Worm (Caenorhabditis elegans): Measurements from ENCODE around the gene F21D5.3.
"Not testable (repeated sequence)": the region's sequence is repeated elsewhere in the genome, so short reads cannot be mapped to it uniquely, and the experiment has no call there.

The F21D5.3 gene

DNA sequence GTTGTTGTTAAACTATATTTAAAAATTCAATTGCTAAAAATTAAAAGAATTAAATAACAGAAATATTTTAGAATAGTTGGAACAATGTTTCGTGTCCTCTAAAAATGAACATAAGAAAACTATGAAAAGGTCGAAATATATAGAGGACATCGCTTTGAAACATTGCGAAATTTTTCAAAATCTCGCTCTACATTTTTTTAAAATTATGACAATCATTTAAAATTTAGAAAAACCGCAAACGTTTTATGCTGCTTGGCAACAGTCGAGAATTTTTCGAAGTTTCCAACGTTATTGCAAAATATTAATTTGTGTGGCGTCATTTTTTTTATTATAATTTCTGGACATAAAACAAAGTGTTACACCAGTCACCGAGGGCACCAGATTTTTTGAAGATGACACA, 15.6 kb upstream of the F21D5.3 start, which contains the start of the genes parg-2 and ipla-5:
parg-2 (minus strand) TSS at position 101 of the 400 bp plus-strand sequence.
ipla-5 (plus strand) TSS at position 216 of the 400 bp plus-strand sequence.
- not testable (repeated sequence) for TF ChIP-seq nfya-1, tbx-2, hlh-6 (tag; optimal IDR thresholded peaks at IDR 0.05)

DNA sequence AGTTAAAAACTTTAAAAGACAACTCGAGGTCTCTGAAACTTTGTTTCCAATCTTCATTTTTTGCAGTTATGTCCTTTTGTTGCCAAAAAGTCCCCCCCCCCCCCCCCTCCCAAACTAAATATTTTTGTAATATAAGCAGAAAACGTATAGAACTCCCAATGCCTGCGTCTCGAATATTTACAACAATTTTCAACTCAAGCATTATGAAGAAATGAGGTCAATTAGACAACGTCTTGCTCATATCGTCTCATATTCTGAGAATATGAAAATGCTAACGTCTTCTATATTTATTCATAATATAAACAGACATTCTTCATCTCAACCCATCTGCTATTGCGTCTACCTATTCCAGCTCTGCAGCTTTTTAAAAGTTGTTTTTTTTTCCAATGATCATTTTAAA, 12.5 kb upstream of the F21D5.3 start, which contains the start of gene H23L24.1:
H23L24.1 (plus strand) TSS at position 301 of the 400 bp plus-strand sequence.
- TF ChIP-seq hlh-30 (tag; optimal IDR thresholded peaks at IDR 0.05; ENCODE audit: insufficient read depth), result no peak
- no peak for TF ChIP-seq nfya-1 (tag; optimal IDR thresholded peaks at IDR 0.05)
- TF ChIP-seq ztf-16 (tag; optimal IDR thresholded peaks at IDR 0.05), result no peak
- no peak for TF ChIP-seq pat-9 (tag; optimal IDR thresholded peaks at IDR 0.05)
- no peak for TF ChIP-seq syd-9 (tag; optimal IDR thresholded peaks at IDR 0.05)
- no peak for TF ChIP-seq ets-4 (tag; optimal IDR thresholded peaks at IDR 0.05)
- no peak for TF ChIP-seq ceh-18 (tag; optimal IDR thresholded peaks at IDR 0.05)
- TF ChIP-seq ttx-3 (tag; optimal IDR thresholded peaks at IDR 0.05), result no peak
- TF ChIP-seq unc-42 (tag; optimal IDR thresholded peaks at IDR 0.05), result no peak
- TF ChIP-seq dve-1 (tag; optimal IDR thresholded peaks at IDR 0.05), result no peak
- no peak for TF ChIP-seq hlh-8 (tag; optimal IDR thresholded peaks at IDR 0.05)
- no peak for TF ChIP-seq zip-5 (tag; optimal IDR thresholded peaks at IDR 0.05)
- TF ChIP-seq hlh-6 (tag; optimal IDR thresholded peaks at IDR 0.05), result no peak
- no peak for TF ChIP-seq pag-3 (tag; optimal IDR thresholded peaks at IDR 0.05; ENCODE audit: borderline replicate concordance)
- TF ChIP-seq npax-4 (tag; optimal IDR thresholded peaks at IDR 0.05), result no peak
- no peak for TF ChIP-seq ceh-2 (tag; optimal IDR thresholded peaks at IDR 0.05)
- no peak for TF ChIP-seq rnt-1 (tag; optimal IDR thresholded peaks at IDR 0.05)
- no peak for TF ChIP-seq tbx-2 (tag; optimal IDR thresholded peaks at IDR 0.05)
- TF ChIP-seq sdc-2 (tag; optimal IDR thresholded peaks at IDR 0.05), result no peak

DNA sequence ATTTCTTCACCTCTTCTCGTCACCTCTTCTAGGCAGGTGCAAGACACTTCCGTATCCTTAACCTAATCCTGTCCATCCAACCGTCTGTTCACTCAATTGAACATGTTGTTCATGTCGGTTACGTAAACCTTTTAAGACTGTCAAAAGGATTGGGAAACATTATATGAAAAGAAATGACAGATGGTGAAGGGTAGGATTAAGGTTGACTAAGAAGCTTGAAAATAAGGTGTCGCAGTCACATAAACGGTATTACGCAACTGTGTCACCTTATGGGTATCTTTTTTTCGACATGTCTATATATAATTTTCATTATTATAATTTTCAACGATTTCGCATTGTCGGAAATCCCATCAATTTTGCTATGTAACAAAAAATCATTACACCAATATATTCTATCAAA, 7.8 kb upstream of the F21D5.3 start:
- TF ChIP-seq ahr-1 (tag; optimal IDR thresholded peaks at IDR 0.05) (no peak), ceh-30 (tag; optimal IDR thresholded peaks at IDR 0.05) (no peak), madf-2 (tag; optimal IDR thresholded peaks at IDR 0.05) (no peak), odd-2 (tag; optimal IDR thresholded peaks at IDR 0.05) (no peak)

DNA sequence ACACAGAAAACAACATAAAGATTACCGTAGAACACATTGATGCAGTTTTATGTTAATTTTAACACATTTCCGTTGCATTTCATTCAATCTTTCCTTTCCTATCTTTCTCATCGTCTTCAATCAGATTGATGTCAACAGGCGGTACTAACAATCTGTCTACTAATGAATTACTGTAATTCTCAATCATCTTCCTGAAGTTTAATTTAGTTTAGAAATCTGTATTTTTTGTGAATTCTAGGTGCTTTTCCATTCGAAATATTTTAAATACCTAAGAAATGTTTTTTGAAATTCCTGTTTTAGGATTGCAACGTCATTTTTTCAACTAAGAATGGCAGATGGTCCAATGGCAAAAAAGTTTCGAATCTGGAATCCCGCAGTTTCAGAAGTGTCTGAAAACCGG, 6.9 kb upstream of the F21D5.3 start, which contains the start of gene F21D5.9:
F21D5.9 (plus strand) TSS at position 301 of the 400 bp plus-strand sequence.
- TF ChIP-seq hlh-30 (tag; optimal IDR thresholded peaks at IDR 0.05; ENCODE audit: insufficient read depth), result no peak
- no peak for TF ChIP-seq ceh-9 (tag; optimal IDR thresholded peaks at IDR 0.05)
- TF ChIP-seq nhr-232 (tag; optimal IDR thresholded peaks at IDR 0.05), result no peak
- TF ChIP-seq hlh-15 (tag; optimal IDR thresholded peaks at IDR 0.05), result no peak
- TF ChIP-seq ama-1 (optimal IDR thresholded peaks at IDR 0.05), result no peak
- no peak for TF ChIP-seq tbx-7 (tag; optimal IDR thresholded peaks at IDR 0.05)
- no peak for TF ChIP-seq dve-1 (tag; optimal IDR thresholded peaks at IDR 0.05)
- TF ChIP-seq ceh-45 (GFP tag; IDR thresholded peaks at IDR 0.05), result no peak
- TF ChIP-seq F13H6.1 (tag; optimal IDR thresholded peaks at IDR 0.05), result no peak
- no peak for TF ChIP-seq pha-4 (tag; optimal IDR thresholded peaks at IDR 0.05)
- no peak for TF ChIP-seq hlh-8 (tag; optimal IDR thresholded peaks at IDR 0.05)
- no peak for TF ChIP-seq fkh-10 (GFP tag; optimal IDR thresholded peaks at IDR 0.05)
- no peak for TF ChIP-seq ceh-18 (tag; optimal IDR thresholded peaks at IDR 0.05)
- TF ChIP-seq nhr-11 (tag; optimal IDR thresholded peaks at IDR 0.05), result no peak
- TF ChIP-seq madf-2 (tag; optimal IDR thresholded peaks at IDR 0.05), result no peak
- TF ChIP-seq T23F11.4 (GFP tag; optimal IDR thresholded peaks at IDR 0.05), result no peak
- no peak for TF ChIP-seq lim-6 (tag; optimal IDR thresholded peaks at IDR 0.05)
- TF ChIP-seq ets-4 (tag; optimal IDR thresholded peaks at IDR 0.05), result no peak
- no peak for TF ChIP-seq mec-3 (tag; optimal IDR thresholded peaks at IDR 0.05; ENCODE audit: borderline replicate concordance)
- no peak for TF ChIP-seq elt-2 (tag; optimal IDR thresholded peaks at IDR 0.05)
